Worm (Caenorhabditis elegans): ENCODE data around the gene W09B6.4.
"Not testable (repeated sequence)": the region's sequence is repeated elsewhere in the genome, so short reads cannot be mapped to it uniquely, and the experiment has no call there.

W09B6.4 gene

ce11 chrII:1134314-1135108, 6.1 kb downstream of the W09B6.4 start:
- TF ChIP-seq unc-42 (tag; optimal IDR thresholded peaks at IDR 0.05) (peak; percentile 23), fax-1 (tag; optimal IDR thresholded peaks at IDR 0.05) (peak; percentile 83), ceh-14 (tag; optimal IDR thresholded peaks at IDR 0.05) (peak; percentile 84), ceh-31 (tag; optimal IDR thresholded peaks at IDR 0.05) (peak; percentile 97), ets-4 (tag; optimal IDR thresholded peaks at IDR 0.05) (peak; percentile 80), tbx-7 (tag; optimal IDR thresholded peaks at IDR 0.05) (peak; percentile 75), ceh-19 (GFP tag; optimal IDR thresholded peaks at IDR 0.05) (peak; percentile 58), hlh-6 (tag; optimal IDR thresholded peaks at IDR 0.05) (peak; percentile 14), C08G9.2 (tag; optimal IDR thresholded peaks at IDR 0.05) (peak; percentile 88), elt-2 (tag; optimal IDR thresholded peaks at IDR 0.05) (peak; percentile 48), zip-5 (tag; optimal IDR thresholded peaks at IDR 0.05) (peak; percentile 47), dmd-4 (tag; optimal IDR thresholded peaks at IDR 0.05; ENCODE audit: borderline replicate concordance) (peak; percentile 68), ceh-2 (tag; optimal IDR thresholded peaks at IDR 0.05) (peak; percentile 80), rnt-1 (tag; optimal IDR thresholded peaks at IDR 0.05) (peak; percentile 80), ceh-18 (tag; optimal IDR thresholded peaks at IDR 0.05) (peak; percentile 33), ref-2 (tag; optimal IDR thresholded peaks at IDR 0.05) (peak; percentile 93), mec-3 (tag; optimal IDR thresholded peaks at IDR 0.05; ENCODE audit: borderline replicate concordance) (peak; percentile 72), ahr-1 (tag; optimal IDR thresholded peaks at IDR 0.05) (peak; percentile 44), pqm-1 (tag; optimal IDR thresholded peaks at IDR 0.05) (peak; percentile 64), tbx-2 (tag; optimal IDR thresholded peaks at IDR 0.05) (peak; percentile 90), lim-6 (tag; optimal IDR thresholded peaks at IDR 0.05) (peak; percentile 87), unc-3 (GFP tag; conservative IDR thresholded peaks at IDR 0.05) (0 out of 2 replicates have a peak, but pooled peaks have one; percentile 26), hlh-8 (tag; optimal IDR thresholded peaks at IDR 0.05) (peak; percentile 78), ceh-34 (tag; optimal IDR thresholded peaks at IDR 0.05) (peak; percentile 84), F13H6.1 (tag; optimal IDR thresholded peaks at IDR 0.05) (peak; percentile 66)
- not testable (repeated sequence) for TF ChIP-seq unc-3 (tag; optimal IDR thresholded peaks at IDR 0.05)

- no peak for TF ChIP-seq hlh-13 (GFP tag; optimal IDR thresholded peaks at IDR 0.05)
- no peak for TF ChIP-seq pha-2 (tag; optimal IDR thresholded peaks at IDR 0.05)
- TF ChIP-seq ceh-18 (tag; optimal IDR thresholded peaks at IDR 0.05), result no peak
- TF ChIP-seq che-1 (tag; optimal IDR thresholded peaks at IDR 0.05), result no peak
- TF ChIP-seq pha-4 (tag; optimal IDR thresholded peaks at IDR 0.05), result no peak
- TF ChIP-seq ceh-14 (tag; optimal IDR thresholded peaks at IDR 0.05), result no peak
- TF ChIP-seq lin-11 (tag; optimal IDR thresholded peaks at IDR 0.05), result no peak
Observed at ce11 chrII:1133295-1133694, 7.3 kb downstream of the W09B6.4 start.

DNA sequence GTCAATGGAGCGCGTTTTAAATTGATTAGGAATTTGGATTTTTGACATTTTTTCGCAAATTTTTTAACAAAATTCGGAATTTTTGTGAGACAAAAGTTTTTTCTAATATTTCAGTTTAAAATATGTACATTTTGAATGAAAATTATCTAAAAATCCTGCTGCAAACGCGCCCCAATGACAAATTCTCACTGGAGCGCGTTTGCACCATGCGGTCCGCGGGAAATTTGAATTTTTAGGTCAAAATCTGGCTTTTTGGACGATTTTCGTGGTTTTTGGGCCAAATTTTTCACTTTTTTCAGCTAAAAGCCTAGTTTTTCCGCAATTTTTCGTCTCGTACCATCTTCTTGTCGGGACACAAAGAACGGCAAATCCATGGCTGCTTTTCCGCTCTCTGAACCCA, 7.9 kb downstream of the W09B6.4 start:
- TF ChIP-seq pqm-1 (tag; optimal IDR thresholded peaks at IDR 0.05) (no peak), zip-5 (tag; optimal IDR thresholded peaks at IDR 0.05) (no peak), elt-2 (tag; optimal IDR thresholded peaks at IDR 0.05) (no peak), K09A11.1 (tag; optimal IDR thresholded peaks at IDR 0.05; ENCODE audit: insufficient read depth) (no peak), C38D4.7 (GFP tag; optimal IDR thresholded peaks at IDR 0.05) (no peak), ceh-9 (tag; optimal IDR thresholded peaks at IDR 0.05) (no peak), tbx-2 (tag; optimal IDR thresholded peaks at IDR 0.05) (no peak), ceh-18 (tag; optimal IDR thresholded peaks at IDR 0.05) (no peak), dve-1 (tag; optimal IDR thresholded peaks at IDR 0.05) (no peak), Y22D7AL.16 (tag; optimal IDR thresholded peaks at IDR 0.05) (no peak)

DNA sequence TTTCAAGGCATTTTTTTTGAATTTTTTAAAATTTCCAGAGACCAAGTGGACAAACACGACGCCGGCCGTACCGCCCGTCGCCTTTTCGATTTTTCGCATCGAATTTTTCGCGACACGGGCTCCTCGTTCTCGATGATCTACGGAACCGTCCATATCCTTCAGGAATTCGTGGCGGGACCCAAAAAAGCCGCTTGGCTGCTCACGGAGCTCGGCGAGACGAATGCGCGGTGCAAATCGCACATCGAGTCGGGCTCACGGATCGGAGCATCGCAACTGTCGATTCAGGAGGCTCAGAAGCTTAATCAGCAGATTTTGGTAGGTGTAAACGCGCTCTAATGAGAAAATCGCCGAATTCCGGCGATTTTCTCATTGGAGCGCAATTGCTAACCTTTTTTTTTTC, 8.8 kb downstream of the W09B6.4 start:
- TF ChIP-seq dve-1 (tag; optimal IDR thresholded peaks at IDR 0.05) (no peak), madf-2 (tag; optimal IDR thresholded peaks at IDR 0.05) (no peak), sox-4 (tag; optimal IDR thresholded peaks at IDR 0.05) (no peak), dmd-4 (tag; optimal IDR thresholded peaks at IDR 0.05; ENCODE audit: borderline replicate concordance) (no peak), lim-6 (tag; optimal IDR thresholded peaks at IDR 0.05) (no peak), C38D4.7 (GFP tag; optimal IDR thresholded peaks at IDR 0.05) (no peak), hlh-6 (tag; optimal IDR thresholded peaks at IDR 0.05) (no peak), pqm-1 (tag; optimal IDR thresholded peaks at IDR 0.05) (no peak), pax-1 (tag; optimal IDR thresholded peaks at IDR 0.05) (no peak), gmeb-2 (tag; optimal IDR thresholded peaks at IDR 0.05) (no peak), K09A11.1 (tag; optimal IDR thresholded peaks at IDR 0.05; ENCODE audit: insufficient read depth) (no peak), T23F11.4 (GFP tag; optimal IDR thresholded peaks at IDR 0.05) (no peak), eyg-1 (tag; optimal IDR thresholded peaks at IDR 0.05) (no peak)

All from whole organism, late embryonic.